Worm (Caenorhabditis elegans): ENCODE measurements around the gene F52D10.2.

The F52D10.2 gene

ce11 chrX:11603234-11604108 is 12.0 kb upstream of the F52D10.2 start (continued):
- TF ChIP-seq lsy-27 (tag; optimal IDR thresholded peaks at IDR 0.05; ENCODE audit: borderline replicate concordance, insufficient read depth) = no peak
- TF ChIP-seq ccch-3 (GFP tag; optimal IDR thresholded peaks at IDR 0.05) = no peak
- peak; percentile 85 for TF ChIP-seq lin-40 (tag; optimal IDR thresholded peaks at IDR 0.05)
- TF ChIP-seq B0035.1 (tag; optimal IDR thresholded peaks at IDR 0.05) = peak; percentile 60
- peak; percentile 90 for TF ChIP-seq repo-1 (tag; optimal IDR thresholded peaks at IDR 0.05)
- peak; percentile 33; the same call in 1 of the 2 replicates for TF ChIP-seq hmg-20 (GFP tag; IDR thresholded peaks at IDR 0.05)
- TF ChIP-seq cebp-1 (GFP tag; IDR thresholded peaks at IDR 0.05) = peak; percentile 62; the same call in 1 of the 2 replicates
- peak; percentile 82 for TF ChIP-seq cebp-1 (tag; optimal IDR thresholded peaks at IDR 0.05)
- TF ChIP-seq C17E4.6 (GFP tag; IDR thresholded peaks at IDR 0.05) = no peak
- TF ChIP-seq T07F8.4 (tag; optimal IDR thresholded peaks at IDR 0.05) = no peak
- TF ChIP-seq ama-1 (optimal IDR thresholded peaks at IDR 0.05) = peak; percentile 76
- TF ChIP-seq ama-1 (GFP tag; optimal IDR thresholded peaks at IDR 0.05) = peak in 1 of 2 experiments; percentile 36
- peak; percentile 60; the same call in 1 of the 2 replicates for TF ChIP-seq Y95B8A.8 (GFP tag; IDR thresholded peaks at IDR 0.05)
- TF ChIP-seq hmg-1.2 (GFP tag; IDR thresholded peaks at IDR 0.05) = peak; percentile 15; the same call in 1 of the 2 replicates
- TF ChIP-seq him-1 (tag; optimal IDR thresholded peaks at IDR 0.05) = no peak
- TF ChIP-seq ceh-79 (tag; optimal IDR thresholded peaks at IDR 0.05) = peak; percentile 44
- TF ChIP-seq pha-4 (tag; optimal IDR thresholded peaks at IDR 0.05) = no peak
- peak; percentile 11; the same call in 1 of the 2 replicates for TF ChIP-seq rcor-1 (GFP tag; IDR thresholded peaks at IDR 0.05)
- TF ChIP-seq B0336.3 (GFP tag; IDR thresholded peaks at IDR 0.05) = peak; percentile 86
- peak; percentile 61 for TF ChIP-seq tlf-1 (GFP tag; optimal IDR thresholded peaks at IDR 0.05)
- TF ChIP-seq rpc-1 (optimal IDR thresholded peaks at IDR 0.05) = no peak
- no peak for TF ChIP-seq rpc-1 (tag; optimal IDR thresholded peaks at IDR 0.05)
- TF ChIP-seq F22D6.2 (tag; optimal IDR thresholded peaks at IDR 0.05) = peak; percentile 8
- peak; percentile 1 for TF ChIP-seq K12H6.12 (tag; optimal IDR thresholded peaks at IDR 0.05)
- TF ChIP-seq ceh-40 (GFP tag; IDR thresholded peaks at IDR 0.05) = no peak
- TF ChIP-seq let-607 (tag; optimal IDR thresholded peaks at IDR 0.05) = peak in 1 of 2 experiments; percentile 45
- TF ChIP-seq ztf-18 (tag; optimal IDR thresholded peaks at IDR 0.05) = peak; percentile 9
- peak; percentile 69 for TF ChIP-seq atf-7 (tag; optimal IDR thresholded peaks at IDR 0.05)
- TF ChIP-seq F10E7.11 (tag; optimal IDR thresholded peaks at IDR 0.05) = peak; percentile 31
- TF ChIP-seq nhr-90 (tag; optimal IDR thresholded peaks at IDR 0.05) = peak; percentile 27
- TF ChIP-seq Y79H2A.3 (GFP tag; conservative IDR thresholded peaks at IDR 0.05) = 0 out of 2 replicates have a peak, but pooled peaks have one; percentile 51
- TF ChIP-seq hsf-1 (GFP tag; IDR thresholded peaks at IDR 0.05) = peak; percentile 15; the same call in 1 of the 2 replicates
- TF ChIP-seq ztf-26 (tag; optimal IDR thresholded peaks at IDR 0.05) = peak; percentile 60
- TF ChIP-seq lin-54 (GFP tag; optimal IDR thresholded peaks at IDR 0.05) = peak; percentile 38
- TF ChIP-seq C06A6.2 (GFP tag; conservative IDR thresholded peaks at IDR 0.05) = 0 out of 2 replicates have a peak, but pooled peaks have one; percentile 53
- peak; percentile 68 for TF ChIP-seq somi-1 (GFP tag; optimal IDR thresholded peaks at IDR 0.05)
- peak; percentile 67 for TF ChIP-seq fkh-3 (tag; optimal IDR thresholded peaks at IDR 0.05)
- TF ChIP-seq nhr-80 (tag; optimal IDR thresholded peaks at IDR 0.05) = peak; percentile 14
- peak; percentile 4 for TF ChIP-seq B0261.1 (tag; optimal IDR thresholded peaks at IDR 0.05)
- TF ChIP-seq lin-35 (GFP tag; optimal IDR thresholded peaks at IDR 0.05) = peak in 1 of 3 experiments; percentile 56
- no peak for TF ChIP-seq B0019.2 (GFP tag; conservative IDR thresholded peaks at IDR 0.05)
- TF ChIP-seq tbp1 (GFP tag; optimal IDR thresholded peaks at IDR 0.05) = peak; percentile 51
